Fruit fly (Drosophila melanogaster): ENCODE data around the gene Nprl2.

Gene Nprl2

DNA sequence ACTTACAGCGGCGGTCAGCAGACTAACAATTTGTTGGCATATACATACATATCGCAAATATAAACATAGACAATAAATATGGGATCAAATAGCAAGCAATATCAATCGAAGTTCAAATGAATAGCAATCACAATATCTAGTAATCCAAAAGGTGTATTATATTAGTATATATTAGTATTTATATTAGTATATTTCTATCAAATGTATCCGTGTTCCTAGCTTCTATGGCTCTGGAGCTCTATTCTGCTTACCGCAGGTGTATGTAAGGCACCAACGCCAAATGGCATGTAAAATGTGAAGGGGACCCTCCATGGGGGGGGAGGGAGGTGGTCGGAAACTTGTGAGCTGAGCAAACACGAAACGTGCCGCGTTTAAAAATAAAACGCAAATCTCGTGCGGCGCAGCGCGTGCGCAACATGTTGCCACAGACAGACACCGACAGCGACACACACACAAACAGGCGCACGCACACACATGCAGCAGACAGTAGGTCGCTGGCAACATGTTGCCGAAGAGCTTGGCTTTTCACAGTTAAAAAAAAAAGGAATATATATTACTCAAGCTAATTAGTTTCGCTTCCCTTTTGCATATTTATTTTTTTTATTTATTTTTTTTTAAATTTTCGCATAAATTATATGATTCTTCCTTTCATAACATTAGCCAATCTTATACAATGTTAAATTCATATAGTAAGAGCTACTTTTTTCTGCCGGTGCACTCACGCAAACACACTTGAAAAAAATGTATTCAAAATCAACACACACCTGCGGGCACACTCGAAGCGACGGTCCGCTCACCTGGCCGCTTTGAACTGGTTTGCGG is 46.5 kb upstream of the Nprl2 start (continued):
- TF ChIP-seq CG8388 (GFP tag; optimal IDR thresholded peaks at IDR 0.05) (peak; percentile 45), CG18262 (tag; optimal IDR thresholded peaks at IDR 0.05) (peak; percentile 50), chm (GFP tag; IDR thresholded peaks at IDR 0.05) (0 out of 2 replicates have a peak, but pooled peaks have one; percentile 9), CG12236 (GFP tag; optimal IDR thresholded peaks at IDR 0.05) (no peak), Neu2 (GFP tag; optimal IDR thresholded peaks at IDR 0.05; ENCODE audit: borderline replicate concordance) (no peak), H2.0 (GFP tag; IDR thresholded peaks at IDR 0.05) (peak; percentile 57), Antp (GFP tag; optimal IDR thresholded peaks at IDR 0.05) (no peak), CG16779 (GFP tag; IDR thresholded peaks at IDR 0.05) (no peak), Ravus (GFP tag; IDR thresholded peaks at IDR 0.05) (no peak; the same call in 1 of the 2 replicates), ase (GFP tag; IDR thresholded peaks at IDR 0.05) (peak; percentile 60; the same call in 1 of the 3 replicates), CG3995 (GFP tag; optimal IDR thresholded peaks at IDR 0.05) (no peak), CG2120 (GFP tag; optimal IDR thresholded peaks at IDR 0.05) (peak; percentile 57), CG11504 (tag; optimal IDR thresholded peaks at IDR 0.05) (peak; percentile 100), hth (optimal IDR thresholded peaks at IDR 0.05) (no peak), slou (GFP tag; optimal IDR thresholded peaks at IDR 0.05) (peak; percentile 52), Dbx (GFP tag; IDR thresholded peaks at IDR 0.05) (0 out of 3 replicates have a peak, but pooled peaks have one; percentile 32), maf-S (GFP tag; optimal IDR thresholded peaks at IDR 0.05) (no peak), ro (GFP tag; IDR thresholded peaks at IDR 0.05) (peak; percentile 53), fu2 (GFP tag; optimal IDR thresholded peaks at IDR 0.05) (no peak), CG10565 (GFP tag; optimal IDR thresholded peaks at IDR 0.05) (no peak), CG3726 (GFP tag; IDR thresholded peaks at IDR 0.05) (peak; percentile 37; the same call in 2 of the 3 replicates), CG17612 (GFP tag; IDR thresholded peaks at IDR 0.05) (no peak), Jarid2 (GFP tag; optimal IDR thresholded peaks at IDR 0.05) (peak; percentile 26), CG5245 (GFP tag; optimal IDR thresholded peaks at IDR 0.05) (peak; percentile 40), gce (GFP tag; IDR thresholded peaks at IDR 0.05) (peak; percentile 63; the same call in 1 of the 3 replicates), otp (GFP tag; IDR thresholded peaks at IDR 0.05) (no peak), chif (GFP tag; optimal IDR thresholded peaks at IDR 0.05) (peak in 1 of 2 experiments; percentile 35), Tbp (GFP tag; optimal IDR thresholded peaks at IDR 0.05) (no peak), CG17385 (GFP tag; optimal IDR thresholded peaks at IDR 0.05) (peak; percentile 50), kay (GFP tag; optimal IDR thresholded peaks at IDR 0.05) (peak; percentile 20), Gug (GFP tag; IDR thresholded peaks at IDR 0.05) (peak; percentile 17; the same call in 1 of the 4 replicates), fru (optimal IDR thresholded peaks at IDR 0.05) (no peak), oc (tag; optimal IDR thresholded peaks at IDR 0.05) (peak; percentile 73), Bgb (GFP tag; IDR thresholded peaks at IDR 0.05; ENCODE audit: partially characterized antibody) (no peak; the same call in 1 of the 2 replicates), Hmr (GFP tag; optimal IDR thresholded peaks at IDR 0.05) (peak; percentile 51), CG13424 (tag; optimal IDR thresholded peaks at IDR 0.05) (peak; percentile 76), grn (GFP tag; optimal IDR thresholded peaks at IDR 0.05) (no peak), hb (GFP tag; IDR thresholded peaks at IDR 0.05; ENCODE audit: partially characterized antibody) (no peak), Doc2 (GFP tag; IDR thresholded peaks at IDR 0.05) (no peak), CG18476 (GFP tag; optimal IDR thresholded peaks at IDR 0.05) (peak; percentile 55), CG11093 (GFP tag; IDR thresholded peaks at IDR 0.05) (peak; percentile 39; the same call in 1 of the 3 replicates), dimm (GFP tag; IDR thresholded peaks at IDR 0.05) (no peak), Sry-δ (GFP tag; optimal IDR thresholded peaks at IDR 0.05) (no peak), zen (tag; optimal IDR thresholded peaks at IDR 0.05) (peak; percentile 26), p53 (GFP tag; optimal IDR thresholded peaks at IDR 0.05) (no peak), CG7372 (GFP tag; IDR thresholded peaks at IDR 0.05) (peak; percentile 46), CG15696 (tag; optimal IDR thresholded peaks at IDR 0.05) (peak; percentile 14), CG8924 (tag; optimal IDR thresholded peaks at IDR 0.05) (peak; percentile 27), CG8765 (GFP tag; IDR thresholded peaks at IDR 0.05) (no peak), CG18599 (GFP tag; optimal IDR thresholded peaks at IDR 0.05) (peak; percentile 66)
